Worm (Caenorhabditis elegans) whole organism, late embryonic: ENCODE results near the gene ceh-27.

Source experiments
- C08G9.2 ChIP-seq: sonication (generic microtip); optimal IDR thresholded peaks from 2 replicates; lab custom pipeline; 2016; ENCODE audit warnings: mild to moderate bottlenecking, missing genetic modification characterization, moderate library complexity, missing compliant biosample characterization
- K02D7.2 ChIP-seq: sonication (generic microtip); optimal IDR thresholded peaks from 2 replicates; lab custom pipeline; 2017; ENCODE audit warnings: mild to moderate bottlenecking, missing genetic modification characterization, missing compliant biosample characterization
- Y22D7AL.16 ChIP-seq: sonication (generic microtip); optimal IDR thresholded peaks from 2 replicates; lab custom pipeline; 2016; ENCODE audit warnings: missing genetic modification characterization, missing compliant biosample characterization
- ahr-1 ChIP-seq: sonication (generic microtip); optimal IDR thresholded peaks from 2 replicates; lab custom pipeline; 2016; ENCODE audit warnings: missing genetic modification characterization, missing compliant biosample characterization
- ama-1 ChIP-seq: fragments of 150-350 bp; optimal IDR thresholded peaks from 2 replicates; lab custom pipeline; 2014
- ceh-2 ChIP-seq: sonication (generic microtip); optimal IDR thresholded peaks from 2 replicates; lab custom pipeline; 2016; ENCODE audit warnings: missing genotype, missing genetic modification characterization, missing compliant biosample characterization
- ceh-24 ChIP-seq: sonication (generic microtip); optimal IDR thresholded peaks from 2 replicates; lab custom pipeline; 2016; ENCODE audit warnings: mild to moderate bottlenecking, missing genetic modification characterization, missing compliant biosample characterization
- ceh-45 ChIP-seq: fragments of 200-800 bp; sonication (Bioruptor generic); IDR thresholded peaks from 2 replicates; pipeline ENCODE4 v1.3.6; 2022; ENCODE audit warnings: missing genetic modification reagents, missing genetic modification characterization, missing compliant biosample characterization
- dmd-4 ChIP-seq: sonication (generic microtip); optimal IDR thresholded peaks from 2 replicates; lab custom pipeline; 2016; ENCODE audit warnings: borderline replicate concordance, missing genetic modification characterization, missing compliant biosample characterization
- dve-1 ChIP-seq: sonication (generic microtip); optimal IDR thresholded peaks from 2 replicates; lab custom pipeline; 2017; ENCODE audit warnings: antibody characterized with exemption, mild to moderate bottlenecking, missing genetic modification characterization, missing compliant biosample characterization
- elt-2 ChIP-seq: sonication (generic microtip); optimal IDR thresholded peaks from 2 replicates; lab custom pipeline; 2016; ENCODE audit warnings: missing genetic modification reagents, missing genetic modification characterization, missing compliant biosample characterization
- ets-4 ChIP-seq: sonication (generic microtip); optimal IDR thresholded peaks from 2 replicates; lab custom pipeline; 2016; ENCODE audit warnings: missing genetic modification characterization, missing compliant biosample characterization
- gmeb-2 ChIP-seq: sonication (generic microtip); optimal IDR thresholded peaks from 2 replicates; lab custom pipeline; 2016; ENCODE audit warnings: missing genetic modification characterization, inconsistent platforms, missing compliant biosample characterization
- hlh-13 ChIP-seq: fragments of 200-800 bp; sonication (Bioruptor generic); optimal IDR thresholded peaks from 2 replicates; lab custom pipeline; 2018; ENCODE audit warnings: mild to moderate bottlenecking, missing genetic modification characterization, missing compliant biosample characterization
- hlh-15 ChIP-seq: sonication (generic microtip); optimal IDR thresholded peaks from 2 replicates; lab custom pipeline; 2016; ENCODE audit warnings: missing genetic modification characterization, missing compliant biosample characterization
- hlh-30 ChIP-seq: sonication (generic microtip); optimal IDR thresholded peaks from 2 replicates; lab custom pipeline; 2017; ENCODE audit warnings: antibody characterized with exemption, missing genetic modification characterization, missing compliant biosample characterization; ENCODE audit not compliant: insufficient read depth
- hlh-6 ChIP-seq: sonication (generic microtip); optimal IDR thresholded peaks from 2 replicates; lab custom pipeline; 2016; ENCODE audit warnings: missing genotype, missing genetic modification characterization, missing compliant biosample characterization
- lin-11 ChIP-seq: fragments of 200-800 bp; sonication (Bioruptor generic); optimal IDR thresholded peaks from 2 replicates; lab custom pipeline; 2018; ENCODE audit warnings: mild to moderate bottlenecking, missing genetic modification characterization, missing compliant biosample characterization
- nfya-1 ChIP-seq: sonication (generic microtip); optimal IDR thresholded peaks from 2 replicates; lab custom pipeline; 2017; ENCODE audit warnings: missing genetic modification characterization, mild to moderate bottlenecking, missing compliant biosample characterization, antibody characterized with exemption, moderate library complexity
- npax-4 ChIP-seq: sonication (generic microtip); optimal IDR thresholded peaks from 2 replicates; lab custom pipeline; 2016; ENCODE audit warnings: missing genetic modification characterization, missing compliant biosample characterization
- pat-9 ChIP-seq: fragments of 200-800 bp; sonication (Bioruptor generic); optimal IDR thresholded peaks from 2 replicates; lab custom pipeline; 2018; ENCODE audit warnings: mild to moderate bottlenecking, missing genetic modification characterization, moderate library complexity, missing compliant biosample characterization
- pha-2 ChIP-seq: sonication (generic microtip); optimal IDR thresholded peaks from 2 replicates; lab custom pipeline; 2017; ENCODE audit warnings: mild to moderate bottlenecking, missing genetic modification characterization, missing compliant biosample characterization
- pqm-1 ChIP-seq: sonication (generic microtip); optimal IDR thresholded peaks from 2 replicates; lab custom pipeline; 2016; ENCODE audit warnings: missing genetic modification characterization, missing compliant biosample characterization
- pros-1 ChIP-seq: fragments of 150-350 bp; optimal IDR thresholded peaks from 2 replicates; lab custom pipeline; 2014; ENCODE audit warnings: missing biosample characterization, missing genetic modification reagents, missing genetic modification characterization
- ref-2 ChIP-seq: sonication (generic microtip); optimal IDR thresholded peaks from 2 replicates; lab custom pipeline; 2016; ENCODE audit warnings: missing genetic modification characterization, missing compliant biosample characterization
- rnt-1 ChIP-seq: sonication (generic microtip); optimal IDR thresholded peaks from 2 replicates; lab custom pipeline; 2016; ENCODE audit warnings: missing genetic modification characterization, missing compliant biosample characterization
- sox-2 ChIP-seq: fragments of 200-800 bp; sonication (Bioruptor generic); IDR thresholded peaks from 2 replicates; pipeline ENCODE4 v1.3.6; 2022; ENCODE audit warnings: missing genetic modification reagents, missing genetic modification characterization, missing compliant biosample characterization
- ttx-3 ChIP-seq: sonication (generic microtip); optimal IDR thresholded peaks from 2 replicates; lab custom pipeline; 2016; ENCODE audit warnings: missing genetic modification reagents, missing genetic modification characterization, missing compliant biosample characterization
- unc-42 ChIP-seq: sonication (generic microtip); optimal IDR thresholded peaks from 2 replicates; lab custom pipeline; 2016; ENCODE audit warnings: missing genotype, missing genetic modification characterization, missing compliant biosample characterization
- ztf-16 ChIP-seq: sonication (generic microtip); optimal IDR thresholded peaks from 2 replicates; lab custom pipeline; 2017; ENCODE audit warnings: missing genetic modification characterization, missing compliant biosample characterization

Gene ceh-27

ce11 chrV:11664875-11665384 lies at the start of gene ceh-27:
Gene ceh-27, minus strand, starts transcription at chrV:11665102.
- TF ChIP-seq ets-4 (tag; lab: Kevin White, UChicago), result no peak
- no peak for TF ChIP-seq npax-4 (tag; lab: Kevin White, UChicago)
- peak; percentile 63 for TF ChIP-seq pha-2
- TF ChIP-seq ref-2 (tag; lab: Kevin White, UChicago), result no peak
- TF ChIP-seq nfya-1 (tag; lab: Kevin White, UChicago), result peak; percentile 71
- TF ChIP-seq elt-2, result no peak
- TF ChIP-seq rnt-1 (tag; lab: Kevin White, UChicago), result no peak

- TF ChIP-seq npax-4 (tag; lab: Kevin White, UChicago) (no peak), ceh-24 (tag; lab: Kevin White, UChicago) (no peak), hlh-6 (tag; lab: Kevin White, UChicago) (no peak), pros-1 (tag; lab: Kevin White, UChicago) (no peak), ztf-16 (tag; lab: Kevin White, UChicago) (no peak), Y22D7AL.16 (tag; lab: Kevin White, UChicago) (no peak), ttx-3 (tag; lab: Kevin White, UChicago) (no peak), unc-42 (peak; percentile 52)
Observed at ce11 chrV:11711751-11712150, 46.8 kb upstream of the ceh-27 start.

ce11 chrV:11706353-11706752 lies 41.5 kb upstream of the ceh-27 start:
- TF ChIP-seq hlh-15, result no peak
- no peak for TF ChIP-seq sox-2 (GFP tag; lab: Robert Waterston, UW)
- no peak for TF ChIP-seq pat-9 (tag; lab: Kevin White, UChicago)
- TF ChIP-seq dmd-4 (tag; lab: Kevin White, UChicago), result no peak
- TF ChIP-seq elt-2, result no peak
- TF ChIP-seq ceh-45 (GFP tag; lab: Robert Waterston, UW), result no peak
- no peak for TF ChIP-seq dve-1 (tag; lab: Kevin White, UChicago)
- no peak for TF ChIP-seq ama-1 (lab: Kevin White, UChicago)
- TF ChIP-seq gmeb-2 (tag; lab: Kevin White, UChicago), result no peak
- no peak for TF ChIP-seq hlh-30 (tag; lab: Kevin White, UChicago)
- TF ChIP-seq K02D7.2 (tag; lab: Kevin White, UChicago), result no peak
- TF ChIP-seq pqm-1, result no peak
- no peak for TF ChIP-seq ceh-2 (tag; lab: Kevin White, UChicago)
- no peak for TF ChIP-seq ahr-1 (tag; lab: Kevin White, UChicago)
- no peak for TF ChIP-seq C08G9.2 (tag; lab: Kevin White, UChicago)
- no peak for TF ChIP-seq lin-11 (tag; lab: Kevin White, UChicago)
- no peak for TF ChIP-seq ceh-24 (tag; lab: Kevin White, UChicago)
- TF ChIP-seq pha-2, result no peak

ce11 chrV:11705399-11705798 lies 40.5 kb upstream of the ceh-27 start, which contains the start of gene ceh-32:
Gene ceh-32, minus strand, starts transcription at chrV:11705400.
- TF ChIP-seq hlh-13 (GFP tag; lab: Kevin White, UChicago) (no peak), nfya-1 (tag; lab: Kevin White, UChicago) (peak; percentile 80)

- TF ChIP-seq unc-42 (peak; percentile 66), dve-1 (tag; lab: Kevin White, UChicago) (no peak)
Observed at ce11 chrV:11704658-11705057, 39.8 kb upstream of the ceh-27 start.

ce11 chrV:11697482-11697881 lies 32.6 kb upstream of the ceh-27 start:
- TF ChIP-seq C08G9.2 (tag; lab: Kevin White, UChicago) (no peak), unc-42 (peak; percentile 85)
